Worm (Caenorhabditis elegans) whole organism, mixed stage, embryonic: ENCODE data around the gene ZC302.3.

Experiments
- M03D4.4 ChIP-seq: sonication (generic microtip); optimal IDR thresholded peaks from 2 replicates; lab custom pipeline; 2017; ENCODE audit warnings: mild to moderate bottlenecking, missing genetic modification characterization, missing compliant biosample characterization
- bed-3 ChIP-seq: fragments of 200-800 bp; sonication (Bioruptor generic); optimal IDR thresholded peaks from 3 replicates; lab custom pipeline; 2018; ENCODE audit warnings: mild to moderate bottlenecking, missing genetic modification characterization, moderate library complexity, missing compliant biosample characterization
- blmp-1 ChIP-seq: fragments of 150-350 bp; optimal IDR thresholded peaks from 2 replicates; lab custom pipeline; 2014; ENCODE audit warnings: missing biosample characterization, missing genetic modification characterization
- ceh-39 ChIP-seq: fragments of 150-350 bp; optimal IDR thresholded peaks from 2 replicates; lab custom pipeline; 2014; ENCODE audit warnings: missing biosample characterization, missing genetic modification characterization
- ceh-43 ChIP-seq: fragments of 200-800 bp; sonication (Bioruptor generic); optimal IDR thresholded peaks from 2 replicates; lab custom pipeline; 2018; ENCODE audit warnings: mild to moderate bottlenecking, missing genetic modification characterization, moderate library complexity, missing compliant biosample characterization
- ceh-83 ChIP-seq: fragments of 200-800 bp; sonication (Bioruptor generic); optimal IDR thresholded peaks from 2 replicates; lab custom pipeline; 2018; ENCODE audit warnings: mild to moderate bottlenecking, missing genetic modification characterization, missing compliant biosample characterization
- ces-1 ChIP-seq: fragments of 150-350 bp; optimal IDR thresholded peaks from 2 replicates; lab custom pipeline; 2014; ENCODE audit warnings: missing biosample characterization, missing genetic modification reagents, missing genetic modification characterization
- cnd-1 ChIP-seq: fragments of 200-800 bp; sonication (Bioruptor generic); optimal IDR thresholded peaks from 2 replicates; lab custom pipeline; 2018; ENCODE audit warnings: mild to moderate bottlenecking, missing genetic modification characterization, missing compliant biosample characterization
- drap-1 ChIP-seq: fragments of 200-800 bp; sonication (Bioruptor generic); optimal IDR thresholded peaks from 3 replicates; lab custom pipeline; 2018; ENCODE audit warnings: mild to moderate bottlenecking, missing genetic modification characterization, missing compliant biosample characterization
- elt-1 ChIP-seq: sonication (generic microtip); optimal IDR thresholded peaks from 2 replicates; lab custom pipeline; 2017; ENCODE audit warnings: missing genetic modification characterization, mild to moderate bottlenecking, missing compliant biosample characterization, antibody characterized with exemption, moderate library complexity, borderline replicate concordance; ENCODE audit not compliant: insufficient read depth
- elt-3 ChIP-seq: fragments of 150-350 bp; optimal IDR thresholded peaks from 2 replicates; lab custom pipeline; 2014; ENCODE audit warnings: missing biosample characterization, missing genetic modification characterization
- flh-1 ChIP-seq: fragments of 200-800 bp; sonication (Bioruptor generic); optimal IDR thresholded peaks from 2 replicates; lab custom pipeline; 2018; ENCODE audit warnings: mild to moderate bottlenecking, missing genetic modification characterization, moderate library complexity, missing compliant biosample characterization
- ham-2 ChIP-seq: fragments of 200-800 bp; sonication (Bioruptor generic); optimal IDR thresholded peaks from 2 replicates; lab custom pipeline; 2018; ENCODE audit warnings: mild to moderate bottlenecking, missing genetic modification characterization, missing compliant biosample characterization
- hlh-1 ChIP-seq: fragments of 150-350 bp; optimal IDR thresholded peaks from 2 replicates; lab custom pipeline; 2014; ENCODE audit warnings: missing biosample characterization, missing genetic modification reagents, missing genetic modification characterization
- lin-13 ChIP-seq: fragments of 150-350 bp; optimal IDR thresholded peaks from 2 replicates; lab custom pipeline; 2014; ENCODE audit warnings: missing biosample characterization, missing genetic modification characterization
- lin-32 ChIP-seq: fragments of 200-800 bp; sonication (Bioruptor generic); optimal IDR thresholded peaks from 2 replicates; lab custom pipeline; 2018; ENCODE audit warnings: mild to moderate bottlenecking, missing genetic modification characterization, missing compliant biosample characterization
- lsy-2 ChIP-seq: fragments of 150-350 bp; optimal IDR thresholded peaks from 2 replicates; lab custom pipeline; 2014; ENCODE audit warnings: missing biosample characterization, missing genetic modification characterization
- mab-5 ChIP-seq: fragments of 150-350 bp; optimal IDR thresholded peaks from 2 replicates; lab custom pipeline; 2014; ENCODE audit warnings: missing biosample characterization, missing genetic modification characterization
- mep-1 ChIP-seq: fragments of 150-350 bp; optimal IDR thresholded peaks from 2 replicates; lab custom pipeline; 2017; ENCODE audit warnings: missing biosample characterization, missing genetic modification reagents, missing genetic modification characterization, inconsistent platforms
- mls-2 ChIP-seq: sonication (generic microtip); optimal IDR thresholded peaks from 2 replicates; lab custom pipeline; 2016; ENCODE audit warnings: mild to moderate bottlenecking, missing genetic modification characterization, moderate library complexity, missing compliant biosample characterization
- nhr-12 ChIP-seq: fragments of 150-350 bp; optimal IDR thresholded peaks from 2 replicates; lab custom pipeline; 2014; ENCODE audit warnings: missing biosample characterization, missing genetic modification characterization
- nhr-2 ChIP-seq: fragments of 150-350 bp; optimal IDR thresholded peaks from 2 replicates; lab custom pipeline; 2014; ENCODE audit warnings: missing biosample characterization, missing genetic modification characterization
- nhr-237 ChIP-seq: fragments of 150-350 bp; optimal IDR thresholded peaks from 2 replicates; lab custom pipeline; 2014; ENCODE audit warnings: missing biosample characterization, missing genetic modification characterization
- nhr-28 ChIP-seq: fragments of 150-350 bp; optimal IDR thresholded peaks from 2 replicates; lab custom pipeline; 2014; ENCODE audit warnings: missing biosample characterization, missing genetic modification characterization
- nhr-76 ChIP-seq: sonication (generic microtip); optimal IDR thresholded peaks from 2 replicates; lab custom pipeline; 2017; ENCODE audit warnings: missing biosample characterization, missing genetic modification characterization
- pha-4 ChIP-seq: fragments of 150-350 bp; optimal IDR thresholded peaks from 2 replicates; lab custom pipeline; 2018; ENCODE audit warnings: missing biosample characterization, missing genetic modification reagents, missing genetic modification characterization
- sem-2 ChIP-seq: fragments of 200-800 bp; sonication (Bioruptor generic); optimal IDR thresholded peaks from 2 replicates; lab custom pipeline; 2018; ENCODE audit warnings: mild to moderate bottlenecking, missing genetic modification characterization, missing compliant biosample characterization
- snpc-4 ChIP-seq: fragments of 150-350 bp; optimal IDR thresholded peaks from 2 replicates; lab custom pipeline; 2014; ENCODE audit warnings: missing biosample characterization, missing genetic modification characterization
- sptf-1 ChIP-seq: sonication (generic microtip); optimal IDR thresholded peaks from 2 replicates; lab custom pipeline; 2017; ENCODE audit warnings: mild to moderate bottlenecking, missing genetic modification characterization, moderate library complexity, missing compliant biosample characterization
- tbx-8 ChIP-seq: fragments of 200-800 bp; sonication (Bioruptor generic); optimal IDR thresholded peaks from 2 replicates; lab custom pipeline; 2018; ENCODE audit warnings: mild to moderate bottlenecking, missing genetic modification characterization, moderate library complexity, missing compliant biosample characterization
- unc-120 ChIP-seq: sonication (generic microtip); optimal IDR thresholded peaks from 2 replicates; lab custom pipeline; 2017; ENCODE audit warnings: missing genetic modification characterization, missing compliant biosample characterization; ENCODE audit not compliant: poor library complexity, severe bottlenecking
- unc-39 ChIP-seq: fragments of 150-350 bp; optimal IDR thresholded peaks from 2 replicates; lab custom pipeline; 2014; ENCODE audit warnings: missing biosample characterization, missing genetic modification characterization
- unc-62 ChIP-seq: fragments of 150-350 bp; optimal IDR thresholded peaks from 2 replicates; lab custom pipeline; 2014; ENCODE audit warnings: missing biosample characterization, missing genetic modification reagents, missing genetic modification characterization
- zip-8 ChIP-seq: fragments of 150-350 bp; optimal IDR thresholded peaks from 2 replicates; lab custom pipeline; 2014; ENCODE audit warnings: missing biosample characterization, missing genetic modification characterization
- ztf-11 ChIP-seq: fragments of 150-350 bp; optimal IDR thresholded peaks from 2 replicates; lab custom pipeline; 2014; ENCODE audit warnings: missing biosample characterization, missing genetic modification characterization

The ZC302.3 gene

DNA sequence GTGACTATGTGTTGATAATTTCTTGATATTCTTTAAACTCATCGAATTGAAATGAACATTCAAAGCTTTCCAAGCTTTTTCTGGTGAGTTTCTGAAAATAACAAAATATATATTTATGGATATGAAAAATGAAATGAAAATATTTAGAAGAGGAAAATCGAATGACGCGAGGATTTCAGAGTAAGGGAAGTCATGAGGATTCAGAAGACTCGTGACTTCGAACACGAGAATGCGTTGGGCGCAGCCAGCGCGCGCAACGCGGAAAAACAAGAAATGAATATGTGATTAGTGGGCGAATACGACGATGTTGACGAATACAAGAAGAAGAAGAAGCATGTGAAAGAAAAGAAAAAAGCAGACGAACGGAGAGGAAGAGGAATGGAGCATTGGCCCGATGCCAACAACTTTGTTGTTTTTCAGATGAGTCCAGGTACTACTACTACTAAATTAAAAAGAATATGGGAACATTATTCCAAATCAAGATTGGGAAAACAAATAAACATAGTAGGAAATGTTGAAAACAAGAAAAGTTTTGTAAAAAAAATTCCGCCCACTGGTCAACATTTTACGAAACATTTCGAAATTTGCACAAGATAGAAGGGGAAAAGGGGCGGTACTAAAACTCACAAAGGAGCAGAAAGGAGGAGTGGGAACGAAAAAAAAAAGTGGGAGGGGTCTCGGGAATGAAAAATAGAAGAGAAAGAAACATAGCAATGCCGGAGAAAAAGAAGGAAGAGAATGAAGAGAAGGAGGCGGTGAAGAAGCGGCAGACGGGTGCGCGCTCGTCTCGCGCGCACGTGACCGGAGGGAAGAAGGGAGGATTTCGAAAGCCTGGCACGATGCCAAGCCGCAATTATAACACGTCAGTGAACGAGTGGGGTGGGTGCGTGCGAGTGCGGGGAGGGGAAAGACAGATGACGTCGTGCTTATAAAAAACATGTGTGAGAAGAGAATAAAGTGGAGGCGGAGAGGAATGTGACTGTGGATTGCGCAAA, 25.8 kb downstream of the ZC302.3 start:
- peak; percentile 47 for TF ChIP-seq tbx-8 (GFP tag; lab: Kevin White, UChicago)
- no peak for TF ChIP-seq pha-4 (tag; lab: Kevin White, UChicago)
- no peak for TF ChIP-seq blmp-1
- TF ChIP-seq ceh-83 (GFP tag; lab: Kevin White, UChicago): peak; percentile 47
- TF ChIP-seq nhr-76: no peak
- TF ChIP-seq snpc-4 (tag; lab: Kevin White, UChicago): no peak
- TF ChIP-seq lin-13 (tag; lab: Kevin White, UChicago): peak; percentile 58
- no peak for TF ChIP-seq elt-1 (tag; lab: Kevin White, UChicago)
- no peak for TF ChIP-seq unc-39 (tag; lab: Kevin White, UChicago)
- peak; percentile 68 for TF ChIP-seq ces-1 (GFP tag; lab: Kevin White, UChicago)
- no peak for TF ChIP-seq ceh-39 (tag; lab: Kevin White, UChicago)
- TF ChIP-seq bed-3 (GFP tag; lab: Kevin White, UChicago): no peak
- TF ChIP-seq sptf-1: peak; percentile 85
- TF ChIP-seq mls-2: peak; percentile 78
- peak; percentile 55 for TF ChIP-seq ceh-43 (GFP tag; lab: Kevin White, UChicago)
- peak; percentile 57 for TF ChIP-seq drap-1 (GFP tag; lab: Kevin White, UChicago)
- TF ChIP-seq nhr-2 (tag; lab: Kevin White, UChicago): peak; percentile 57
- peak; percentile 19 for TF ChIP-seq lsy-2 (tag; lab: Kevin White, UChicago)
- TF ChIP-seq flh-1 (GFP tag; lab: Kevin White, UChicago): no peak
- TF ChIP-seq M03D4.4 (tag; lab: Kevin White, UChicago): peak; percentile 2
- no peak for TF ChIP-seq ztf-11 (tag; lab: Kevin White, UChicago)
- TF ChIP-seq cnd-1 (tag; lab: Kevin White, UChicago): peak; percentile 53
- TF ChIP-seq ham-2 (GFP tag; lab: Kevin White, UChicago): peak; percentile 49
- TF ChIP-seq mab-5: no peak
- TF ChIP-seq nhr-12 (tag; lab: Kevin White, UChicago): no peak
- peak; percentile 52 for TF ChIP-seq unc-62 (GFP tag; lab: Kevin White, UChicago)
- TF ChIP-seq mep-1 (tag; lab: Kevin White, UChicago): peak; percentile 23
- peak; percentile 48 for TF ChIP-seq nhr-237 (tag; lab: Kevin White, UChicago)
- TF ChIP-seq hlh-1 (tag; lab: Kevin White, UChicago): peak; percentile 65
- peak; percentile 36 for TF ChIP-seq unc-120 (tag; lab: Kevin White, UChicago)
- TF ChIP-seq nhr-28 (tag; lab: Kevin White, UChicago): no peak
- no peak for TF ChIP-seq sem-2 (GFP tag; lab: Kevin White, UChicago)
- no peak for TF ChIP-seq zip-8 (tag; lab: Kevin White, UChicago)
- no peak for TF ChIP-seq lin-32 (GFP tag; lab: Kevin White, UChicago)
- TF ChIP-seq elt-3 (tag; lab: Kevin White, UChicago): no peak

DNA sequence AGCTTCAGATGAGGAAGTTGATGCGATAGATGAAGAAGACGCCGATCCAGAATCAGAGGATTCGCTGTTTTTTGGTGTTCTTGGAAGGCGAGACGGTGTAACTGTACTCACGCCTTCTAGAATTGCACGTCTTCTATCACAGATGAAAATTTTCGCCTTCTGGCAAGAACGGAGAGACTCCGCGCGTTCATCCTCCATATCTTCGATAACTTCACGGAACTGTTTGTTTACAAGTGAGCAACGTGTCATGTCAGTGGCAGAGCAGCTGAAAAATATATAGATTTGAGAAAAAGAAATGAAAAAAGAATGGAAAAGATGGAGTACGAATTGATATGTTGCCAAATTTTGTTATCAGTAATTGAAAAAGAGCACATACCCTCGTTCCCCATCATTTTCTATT, 26.6 kb downstream of the ZC302.3 start:
- no peak for TF ChIP-seq M03D4.4 (tag; lab: Kevin White, UChicago)
- no peak for TF ChIP-seq bed-3 (GFP tag; lab: Kevin White, UChicago)
- no peak for TF ChIP-seq nhr-2 (tag; lab: Kevin White, UChicago)
- no peak for TF ChIP-seq flh-1 (GFP tag; lab: Kevin White, UChicago)
- TF ChIP-seq elt-1 (tag; lab: Kevin White, UChicago): no peak
- TF ChIP-seq mab-5: no peak
- no peak for TF ChIP-seq drap-1 (GFP tag; lab: Kevin White, UChicago)
- no peak for TF ChIP-seq mep-1 (tag; lab: Kevin White, UChicago)
- no peak for TF ChIP-seq lsy-2 (tag; lab: Kevin White, UChicago)
- TF ChIP-seq ces-1 (GFP tag; lab: Kevin White, UChicago): no peak
- TF ChIP-seq ham-2 (GFP tag; lab: Kevin White, UChicago): no peak
- no peak for TF ChIP-seq ztf-11 (tag; lab: Kevin White, UChicago)
- no peak for TF ChIP-seq nhr-76
- no peak for TF ChIP-seq nhr-28 (tag; lab: Kevin White, UChicago)
- TF ChIP-seq sem-2 (GFP tag; lab: Kevin White, UChicago): no peak
- TF ChIP-seq zip-8 (tag; lab: Kevin White, UChicago): no peak
- no peak for TF ChIP-seq cnd-1 (tag; lab: Kevin White, UChicago)
